Worm (Caenorhabditis elegans) whole organism, midembryonic: ENCODE results near the gene F40A3.3.

ENCODE experiments used
- T22C8.4 ChIP-seq: fragments of 200-800 bp; sonication (Bioruptor generic); IDR thresholded peaks from 2 replicates; pipeline ENCODE4 v1.3.6; 2022; ENCODE audit warnings: missing genetic modification characterization, missing compliant biosample characterization
- flt-1 ChIP-seq: fragments of 200-800 bp; sonication (Bioruptor generic); IDR thresholded peaks from 2 replicates; pipeline ENCODE4 v1.3.6; 2022; ENCODE audit warnings: missing genetic modification characterization, missing compliant biosample characterization
- klf-2 ChIP-seq: fragments of 200-800 bp; sonication (Bioruptor generic); conservative IDR thresholded peaks from 2 replicates; pipeline ENCODE4 v1.3.6; 2022; ENCODE audit warnings: missing genetic modification reagents, missing genetic modification characterization, missing compliant biosample characterization
- med-1 ChIP-seq: sonication (generic microtip); optimal IDR thresholded peaks from 2 replicates; lab custom pipeline; 2017; ENCODE audit warnings: missing genetic modification characterization, mild to moderate bottlenecking, missing compliant biosample characterization, antibody characterized with exemption, missing genetic modification reagents; ENCODE audit not compliant: insufficient read depth
- ztf-23 ChIP-seq: fragments of 200-800 bp; sonication (Bioruptor generic); IDR thresholded peaks from 2 replicates; pipeline ENCODE4 v1.3.6; 2022; ENCODE audit warnings: missing genetic modification reagents, missing genetic modification characterization, missing compliant biosample characterization

- TF ChIP-seq T22C8.4 (GFP tag; lab: Robert Waterston, UW) (no peak), flt-1 (GFP tag; lab: Robert Waterston, UW) (no peak), klf-2 (GFP tag; lab: Robert Waterston, UW) (no peak), med-1 (GFP tag; lab: Kevin White, UChicago) (no peak), ztf-23 (no peak)
These were observed 16.7 kb downstream of the F40A3.3 start, which contains the start of gene F40A3.6 for ce11 chrV:7893812-7894381.
